Worm (Caenorhabditis elegans) whole organism, L2 larva: ENCODE results near the gene F13D11.3.

ENCODE experiments used
- crh-2 ChIP-seq: sonication (generic microtip); optimal IDR thresholded peaks from 2 replicates; lab custom pipeline; 2017; ENCODE audit warnings: missing biosample characterization, missing genetic modification characterization
- lin-39 ChIP-seq: fragments of 150-350 bp; optimal IDR thresholded peaks from 2 replicates; lab custom pipeline; 2014; ENCODE audit warnings: missing biosample characterization, missing genetic modification reagents, missing genetic modification characterization
- mab-5 ChIP-seq: fragments of 150-350 bp; optimal IDR thresholded peaks from 2 replicates; lab custom pipeline; 2014; ENCODE audit warnings: missing biosample characterization, missing genetic modification characterization
- nhr-11 ChIP-seq: fragments of 150-350 bp; optimal IDR thresholded peaks from 2 replicates; lab custom pipeline; 2014; ENCODE audit warnings: missing biosample characterization, missing genetic modification characterization
- nhr-77 ChIP-seq: fragments of 150-350 bp; optimal IDR thresholded peaks from 2 replicates; lab custom pipeline; 2014; ENCODE audit warnings: missing biosample characterization, missing genetic modification characterization
- sma-9 ChIP-seq, 2 experiments: fragments of 150-350 bp in 1 of 2; sonication (generic microtip) in 1 of 2; optimal IDR thresholded peaks; 2 replicates each; lab custom pipeline; 2014 to 2016; ENCODE audit warnings: missing genetic modification characterization in 2 of 2, mild to moderate bottlenecking in 1 of 2, missing biosample characterization in 1 of 2, missing compliant biosample characterization in 1 of 2, missing genetic modification reagents in 1 of 2, moderate library complexity in 1 of 2
- unc-39 ChIP-seq: fragments of 150-350 bp; optimal IDR thresholded peaks from 2 replicates; lab custom pipeline; 2014; ENCODE audit warnings: missing biosample characterization, missing genetic modification characterization

ce11 chrX:5805872-5806472 is at the start of gene F13D11.3:
- TF ChIP-seq lin-39 (tag; lab: Kevin White, UChicago) (no peak), mab-5 (tag; lab: Kevin White, UChicago) (peak; percentile 4), sma-9 (GFP tag; optimal IDR thresholded peaks at IDR 0.05; lab: Kevin White, UChicago) (no peak), sma-9 (tag; optimal IDR thresholded peaks at IDR 0.05; lab: Kevin White, UChicago) (no peak), unc-39 (no peak), nhr-77 (no peak), nhr-11 (tag; lab: Kevin White, UChicago) (no peak), crh-2 (tag; lab: Kevin White, UChicago) (no peak)
